Fruit fly (Drosophila melanogaster) whole organism, embryonic: Measurements from ENCODE around the gene CG3078.

ENCODE experiments used
- CG14014 ChIP-seq: fragments of 200-800 bp; sonication (Bioruptor generic); IDR thresholded peaks from 2 replicates; pipeline ENCODE4 v1.3.6; 2022; ENCODE audit warnings: missing biosample characterization, missing genetic modification characterization
- CG7839 ChIP-seq: fragments of 200-800 bp; sonication (Bioruptor generic); optimal IDR thresholded peaks from 3 replicates; lab custom pipeline; 2018; ENCODE audit warnings: missing biosample characterization, mild to moderate bottlenecking, missing genetic modification characterization, moderate library complexity
- D ChIP-seq, 2 experiments: fragments of 200-800 bp in 1 of 2; fragments of >200 bp in 1 of 2; sonication (Bioruptor generic) in 1 of 2; optimal IDR thresholded peaks; 2 replicates in 1 of 2; 3 replicates in 1 of 2; lab custom pipeline; 2017; ENCODE audit warnings: mild to moderate bottlenecking in 1 of 2, missing biosample characterization in 1 of 2, missing genetic modification characterization in 1 of 2, missing genetic modification reagents in 1 of 2
- Elba2 ChIP-seq: fragments of 200-800 bp; sonication (Bioruptor generic); optimal IDR thresholded peaks from 3 replicates; lab custom pipeline; 2016; ENCODE audit warnings: missing biosample characterization, missing genetic modification characterization
- ewg ChIP-seq: fragments of 200-800 bp; sonication (Bioruptor generic); optimal IDR thresholded peaks from 3 replicates; lab custom pipeline; 2017; ENCODE audit warnings: mild to moderate bottlenecking, missing biosample characterization, missing genetic modification reagents, missing genetic modification characterization

DNA sequence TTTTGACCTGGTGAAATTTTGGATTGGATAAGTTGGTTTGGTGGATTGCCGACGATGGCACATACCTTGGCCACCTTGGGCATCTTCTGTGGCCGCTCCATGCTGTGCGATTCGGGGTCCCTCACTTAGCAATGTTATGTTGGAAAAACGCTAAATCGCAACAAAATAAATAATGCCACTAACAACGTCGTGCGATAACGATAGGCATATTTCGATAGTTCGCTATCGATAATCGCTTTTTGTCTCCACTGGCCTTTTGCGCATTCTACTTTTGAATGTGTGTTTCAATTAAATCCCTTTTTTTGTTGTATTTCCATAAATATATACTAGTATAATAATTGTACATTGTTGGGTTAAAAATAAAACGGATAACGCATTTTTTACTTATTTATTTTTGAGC lies 9.9 kb downstream of the CG3078 start, which contains the start of gene crn:
- TF ChIP-seq CG14014 = no peak
- no peak for TF ChIP-seq ewg (GFP tag; lab: Kevin White, UChicago)
- no peak for TF ChIP-seq CG7839 (tag; lab: Kevin White, UChicago)
- TF ChIP-seq D (optimal IDR thresholded peaks at IDR 0.05; lab: Kevin White, UChicago) = no peak
- no peak for TF ChIP-seq D (GFP tag; optimal IDR thresholded peaks at IDR 0.05; lab: Kevin White, UChicago)
- no peak for TF ChIP-seq Elba2 (GFP tag; lab: Kevin White, UChicago)
